Worm (Caenorhabditis elegans) whole organism, midembryonic: ENCODE data around the gene rsu-1.
A peak's percentile ranks its signal among the peaks of the same experiment; 100 is the strongest.

Experiments
- T22C8.4 ChIP-seq: fragments of 200-800 bp; sonication (Bioruptor generic); IDR thresholded peaks from 2 replicates; pipeline ENCODE4 v1.3.6; 2022; ENCODE audit warnings: missing genetic modification characterization, missing compliant biosample characterization
- cog-1 ChIP-seq: sonication (generic microtip); optimal IDR thresholded peaks from 2 replicates; lab custom pipeline; 2016; ENCODE audit warnings: missing genetic modification characterization, missing compliant biosample characterization
- flt-1 ChIP-seq: fragments of 200-800 bp; sonication (Bioruptor generic); IDR thresholded peaks from 2 replicates; pipeline ENCODE4 v1.3.6; 2022; ENCODE audit warnings: missing genetic modification characterization, missing compliant biosample characterization
- klf-2 ChIP-seq: fragments of 200-800 bp; sonication (Bioruptor generic); conservative IDR thresholded peaks from 2 replicates; pipeline ENCODE4 v1.3.6; 2022; ENCODE audit warnings: missing genetic modification reagents, missing genetic modification characterization, missing compliant biosample characterization
- med-1 ChIP-seq: sonication (generic microtip); optimal IDR thresholded peaks from 2 replicates; lab custom pipeline; 2017; ENCODE audit warnings: missing genetic modification characterization, mild to moderate bottlenecking, missing compliant biosample characterization, antibody characterized with exemption, missing genetic modification reagents; ENCODE audit not compliant: insufficient read depth
- ref-1 ChIP-seq: fragments of 200-800 bp; sonication (Bioruptor generic); conservative IDR thresholded peaks from 2 replicates; pipeline ENCODE4 v1.3.6; 2022; ENCODE audit warnings: missing genetic modification reagents, missing genetic modification characterization, missing compliant biosample characterization
- tab-1 ChIP-seq: fragments of 200-800 bp; sonication (Bioruptor generic); IDR thresholded peaks from 2 replicates; pipeline ENCODE4 v1.3.6; 2022; ENCODE audit warnings: missing genetic modification characterization, missing compliant biosample characterization
- ztf-23 ChIP-seq: fragments of 200-800 bp; sonication (Bioruptor generic); IDR thresholded peaks from 2 replicates; pipeline ENCODE4 v1.3.6; 2022; ENCODE audit warnings: missing genetic modification reagents, missing genetic modification characterization, missing compliant biosample characterization
- ztf-29 ChIP-seq: fragments of 200-800 bp; sonication (Bioruptor generic); IDR thresholded peaks from 2 replicates; pipeline ENCODE4 v1.3.6; 2022; ENCODE audit warnings: missing genetic modification reagents, missing genetic modification characterization, missing compliant biosample characterization

Gene rsu-1

DNA sequence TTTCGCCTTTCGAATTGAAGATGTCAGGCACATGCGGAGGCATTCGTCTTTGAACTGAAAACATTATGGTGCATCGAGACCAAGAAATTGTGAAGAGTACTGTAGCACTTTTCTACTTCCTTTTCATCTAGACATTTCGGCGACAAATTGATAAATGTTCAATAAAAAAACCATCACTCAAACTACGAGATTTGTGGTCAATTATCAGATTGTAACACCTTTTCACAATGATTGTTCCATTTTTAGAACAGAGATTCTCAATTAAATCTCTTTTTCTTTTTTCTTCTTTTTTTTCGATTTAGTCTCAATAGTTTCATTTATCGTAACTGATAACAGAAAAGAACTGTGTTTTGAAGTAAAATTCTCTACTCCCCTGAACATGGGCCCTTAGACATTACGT is 14.3 kb downstream of the rsu-1 start:
- TF ChIP-seq med-1 (no peak), ztf-29 (no peak), tab-1 (GFP tag; lab: Robert Waterston, UW) (no peak), cog-1 (tag; lab: Kevin White, UChicago) (no peak), ref-1 (no peak), T22C8.4 (GFP tag; lab: Robert Waterston, UW) (no peak), klf-2 (GFP tag; lab: Robert Waterston, UW) (no peak), ztf-23 (GFP tag; lab: Robert Waterston, UW) (no peak), flt-1 (no peak)

DNA sequence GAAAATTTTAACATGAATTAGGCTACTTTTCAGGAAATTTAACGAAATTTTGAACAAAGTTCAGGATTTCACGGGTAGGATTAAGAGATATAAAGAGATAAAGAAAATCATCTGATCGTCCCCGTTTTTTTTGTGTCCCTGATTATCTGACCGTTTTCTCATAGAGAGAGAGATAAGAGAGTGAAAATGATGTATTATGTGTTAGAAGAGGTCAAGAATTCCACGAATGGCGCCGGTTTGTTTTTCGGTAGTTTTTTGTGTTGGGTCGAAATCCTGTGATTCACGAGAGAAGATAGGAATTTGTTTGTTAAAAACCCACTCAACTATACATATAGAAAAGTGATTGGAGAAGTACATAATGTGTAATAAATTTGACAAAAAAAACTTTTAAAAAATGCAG is 15.3 kb downstream of the rsu-1 start:
- TF ChIP-seq ztf-23 (GFP tag; lab: Robert Waterston, UW) = no peak
- TF ChIP-seq ref-1 = no peak
- no peak for TF ChIP-seq ztf-29
- no peak for TF ChIP-seq flt-1
- TF ChIP-seq med-1 = no peak
- no peak for TF ChIP-seq tab-1 (GFP tag; lab: Robert Waterston, UW)
- TF ChIP-seq klf-2 (GFP tag; lab: Robert Waterston, UW) = no peak
- TF ChIP-seq cog-1 (tag; lab: Kevin White, UChicago) = no peak
- no peak for TF ChIP-seq T22C8.4 (GFP tag; lab: Robert Waterston, UW)

DNA sequence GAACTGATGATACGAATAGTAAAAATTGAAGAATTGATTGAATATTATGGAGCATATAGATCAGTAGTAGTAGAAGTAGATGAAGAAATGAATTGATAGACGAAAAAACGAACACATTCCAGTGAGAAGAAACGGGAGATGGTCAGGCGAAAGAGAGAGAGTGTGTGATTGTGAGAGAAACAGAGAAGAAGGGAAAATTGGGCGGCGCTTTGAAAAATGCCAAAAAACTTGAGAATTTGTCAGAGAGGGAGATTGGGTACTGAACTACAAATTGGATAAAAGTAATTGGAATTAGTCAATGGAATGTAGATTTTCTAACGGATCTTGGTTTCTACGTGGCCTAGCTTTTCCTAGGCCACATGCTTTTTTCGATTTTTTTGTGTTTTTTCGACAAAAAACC is 16.4 kb downstream of the rsu-1 start, which contains the start of gene C34C12.7:
Gene C34C12.7, minus strand, starts transcription at position 118 of the 400 bp plus-strand sequence.
- TF ChIP-seq T22C8.4 (GFP tag; lab: Robert Waterston, UW) (no peak), ref-1 (no peak), med-1 (no peak), tab-1 (GFP tag; lab: Robert Waterston, UW) (no peak)

DNA sequence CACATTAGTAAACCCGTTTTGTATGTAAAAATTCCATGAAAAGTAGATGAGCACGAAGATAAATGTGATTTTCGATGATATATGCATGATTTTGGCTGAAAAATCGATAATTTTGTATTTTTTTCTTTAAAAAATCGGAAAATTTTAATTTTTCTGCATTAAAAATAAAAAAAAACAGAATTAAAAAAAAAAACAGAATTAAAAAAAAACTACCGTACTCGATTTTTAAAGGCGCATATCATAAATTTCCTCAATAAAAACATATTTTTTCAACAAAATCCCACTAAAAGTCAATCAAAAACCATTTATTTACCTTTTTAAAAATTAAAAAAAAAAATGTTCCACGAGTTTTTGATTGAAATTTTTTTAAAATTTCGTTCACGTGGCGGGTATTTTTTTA is 21.3 kb downstream of the rsu-1 start, which contains the start of gene gly-14:
Gene gly-14, minus strand, starts transcription at position 101 of the 400 bp plus-strand sequence.
- no peak for TF ChIP-seq klf-2 (GFP tag; lab: Robert Waterston, UW)
- no peak for TF ChIP-seq tab-1 (GFP tag; lab: Robert Waterston, UW)
- TF ChIP-seq ref-1 = no peak
- no peak for TF ChIP-seq ztf-29
- TF ChIP-seq med-1 = no peak
- no peak for TF ChIP-seq ztf-23 (GFP tag; lab: Robert Waterston, UW)
- no peak for TF ChIP-seq T22C8.4 (GFP tag; lab: Robert Waterston, UW)
- no peak for TF ChIP-seq flt-1
- no peak for TF ChIP-seq cog-1 (tag; lab: Kevin White, UChicago)

DNA sequence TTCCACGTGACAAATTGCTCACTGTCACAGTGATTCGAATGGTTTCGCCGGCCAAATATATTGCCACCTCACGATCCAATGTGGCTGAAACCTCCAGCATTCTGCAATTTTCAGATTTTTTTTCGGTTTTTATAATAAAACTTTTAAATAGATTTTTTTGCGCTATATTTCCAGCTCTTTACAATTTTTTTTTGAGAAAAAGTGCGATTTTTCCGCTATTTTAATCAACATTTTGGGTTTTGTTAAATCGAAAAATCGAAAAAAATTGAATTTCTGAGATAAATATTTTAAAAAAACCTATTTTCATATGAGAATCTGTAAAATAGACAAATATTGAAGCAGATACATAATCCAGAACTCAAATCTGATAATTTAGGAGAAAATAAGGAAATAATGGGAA is 27.2 kb downstream of the rsu-1 start, which contains the start of gene M01F1.9:
Gene M01F1.9, minus strand, starts transcription at position 101 of the 400 bp plus-strand sequence.
- TF ChIP-seq T22C8.4 (GFP tag; lab: Robert Waterston, UW) = no peak
- no peak for TF ChIP-seq klf-2 (GFP tag; lab: Robert Waterston, UW)
- TF ChIP-seq flt-1 = no peak
- no peak for TF ChIP-seq ztf-23 (GFP tag; lab: Robert Waterston, UW)
- no peak for TF ChIP-seq med-1
- TF ChIP-seq cog-1 (tag; lab: Kevin White, UChicago) = no peak
- no peak for TF ChIP-seq ref-1
- no peak for TF ChIP-seq tab-1 (GFP tag; lab: Robert Waterston, UW)
- TF ChIP-seq ztf-29 = no peak

DNA sequence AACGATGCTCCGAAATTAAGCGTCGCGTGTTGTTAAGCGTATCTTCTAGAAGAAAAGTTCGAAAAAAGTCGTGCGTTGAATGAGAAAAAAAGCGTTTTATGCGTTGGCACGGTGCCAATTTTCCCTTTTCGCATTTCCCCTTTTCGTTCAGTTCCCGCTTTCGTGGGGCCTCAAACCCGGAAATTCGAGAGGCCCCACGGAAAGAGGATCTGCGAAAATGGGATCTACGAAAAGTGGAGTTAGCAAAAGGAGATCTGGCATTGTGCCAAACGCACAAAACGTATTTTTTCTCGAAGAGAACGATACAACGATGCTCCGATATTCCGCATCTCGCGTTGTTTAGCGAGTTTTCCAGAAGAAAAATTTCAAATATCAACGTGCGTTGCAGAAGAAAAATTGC is 28.0 kb downstream of the rsu-1 start:
- TF ChIP-seq cog-1 (tag; lab: Kevin White, UChicago) (peak; percentile 97), flt-1 (peak; percentile 97), med-1 (no peak), klf-2 (GFP tag; lab: Robert Waterston, UW) (peak; percentile 99), T22C8.4 (GFP tag; lab: Robert Waterston, UW) (peak; percentile 93), tab-1 (GFP tag; lab: Robert Waterston, UW) (peak; percentile 91), ztf-23 (GFP tag; lab: Robert Waterston, UW) (peak; percentile 97), ref-1 (peak; percentile 94), ztf-29 (peak; percentile 89)

DNA sequence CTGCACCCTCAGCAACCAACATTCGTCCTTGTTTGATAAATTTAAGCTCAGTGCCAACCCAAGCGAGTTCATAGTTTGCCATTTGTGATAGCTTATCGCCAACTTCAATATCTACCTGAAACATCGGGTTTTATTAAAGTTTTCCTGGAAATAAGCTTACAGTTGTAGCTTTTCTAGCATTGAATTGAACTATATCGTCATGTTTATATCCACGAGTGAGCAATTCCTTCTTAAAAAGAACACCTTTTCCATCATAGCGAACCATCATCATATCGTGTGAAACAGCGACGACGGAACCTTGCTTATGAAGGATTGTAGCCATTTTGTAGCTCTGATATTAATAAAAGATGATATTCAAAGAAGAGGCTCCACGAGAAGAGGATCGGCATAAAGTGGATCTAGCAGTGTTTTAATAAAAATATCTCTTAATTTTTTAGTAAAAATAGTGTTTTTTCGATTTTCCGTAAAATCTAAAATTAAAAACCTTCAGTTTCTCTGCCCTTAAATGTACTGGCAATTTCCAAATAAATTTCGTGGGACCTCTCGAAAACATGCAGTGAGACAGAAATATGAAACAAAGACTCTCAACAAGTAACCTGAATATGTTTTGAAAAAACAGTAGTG is 30.5 kb downstream of the rsu-1 start, which contains the start of gene M01F1.8:
Gene M01F1.8, minus strand, starts transcription at position 335 of the 624 bp plus-strand sequence.
- TF ChIP-seq tab-1 (GFP tag; lab: Robert Waterston, UW) = no peak
- TF ChIP-seq ztf-23 (GFP tag; lab: Robert Waterston, UW) = no peak
- TF ChIP-seq klf-2 (GFP tag; lab: Robert Waterston, UW) = no peak
- TF ChIP-seq med-1 = no peak
- TF ChIP-seq T22C8.4 (GFP tag; lab: Robert Waterston, UW) = no peak
- no peak for TF ChIP-seq ref-1
- no peak for TF ChIP-seq cog-1 (tag; lab: Kevin White, UChicago)
- TF ChIP-seq ztf-29 = no peak
- no peak for TF ChIP-seq flt-1

DNA sequence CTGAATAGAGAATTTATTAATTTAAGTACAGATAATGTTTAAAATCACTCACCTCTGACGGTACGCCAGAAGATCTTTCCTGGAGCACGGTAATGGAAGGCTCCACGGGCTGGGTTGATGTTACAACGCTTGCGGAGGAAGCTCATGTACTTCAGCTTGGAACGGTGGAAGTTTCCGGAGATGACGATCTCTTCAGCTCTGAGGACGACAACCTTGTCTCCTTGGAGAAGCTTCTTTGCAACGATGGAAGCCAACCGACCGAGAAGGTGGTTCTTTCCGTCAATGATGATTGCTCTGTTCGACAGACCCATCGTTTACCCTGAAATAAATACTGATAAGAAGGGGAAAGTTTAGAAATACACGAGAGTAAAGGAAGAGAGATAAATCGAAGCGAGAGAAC is 31.5 kb downstream of the rsu-1 start, which contains the start of gene rpl-16:
Gene rpl-16, minus strand, starts transcription at position 319 of the 400 bp plus-strand sequence.
- TF ChIP-seq ref-1 = no peak
- TF ChIP-seq tab-1 (GFP tag; lab: Robert Waterston, UW) = no peak
- TF ChIP-seq ztf-29 = no peak
- TF ChIP-seq ztf-23 (GFP tag; lab: Robert Waterston, UW) = no peak
- no peak for TF ChIP-seq med-1
- no peak for TF ChIP-seq cog-1 (tag; lab: Kevin White, UChicago)
- no peak for TF ChIP-seq T22C8.4 (GFP tag; lab: Robert Waterston, UW)
- no peak for TF ChIP-seq flt-1
- no peak for TF ChIP-seq klf-2 (GFP tag; lab: Robert Waterston, UW)

DNA sequence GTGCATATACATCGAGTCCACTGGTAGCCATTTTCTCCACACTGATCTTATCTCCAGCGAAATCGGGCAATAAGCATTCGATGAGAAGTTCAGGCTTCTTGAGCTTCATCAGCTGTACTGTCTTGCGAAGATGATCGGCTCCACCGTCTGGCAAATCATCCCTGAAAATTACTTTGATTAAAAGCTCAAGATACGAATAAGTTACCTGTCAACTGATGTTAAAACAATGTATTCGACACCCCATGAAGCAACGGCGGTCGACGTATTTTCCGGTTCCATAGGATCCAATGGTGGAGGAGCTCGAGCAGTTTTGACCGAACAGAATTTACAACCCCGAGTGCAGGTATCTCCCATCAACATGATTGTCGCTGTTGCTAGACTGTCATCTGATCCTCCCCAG is 32.4 kb downstream of the rsu-1 start:
- no peak for TF ChIP-seq tab-1 (GFP tag; lab: Robert Waterston, UW)
- TF ChIP-seq flt-1 = no peak
- TF ChIP-seq ref-1 = no peak
- TF ChIP-seq ztf-29 = no peak
- no peak for TF ChIP-seq med-1
- TF ChIP-seq T22C8.4 (GFP tag; lab: Robert Waterston, UW) = no peak
- TF ChIP-seq klf-2 (GFP tag; lab: Robert Waterston, UW) = no peak
- no peak for TF ChIP-seq ztf-23 (GFP tag; lab: Robert Waterston, UW)
- no peak for TF ChIP-seq cog-1 (tag; lab: Kevin White, UChicago)

DNA sequence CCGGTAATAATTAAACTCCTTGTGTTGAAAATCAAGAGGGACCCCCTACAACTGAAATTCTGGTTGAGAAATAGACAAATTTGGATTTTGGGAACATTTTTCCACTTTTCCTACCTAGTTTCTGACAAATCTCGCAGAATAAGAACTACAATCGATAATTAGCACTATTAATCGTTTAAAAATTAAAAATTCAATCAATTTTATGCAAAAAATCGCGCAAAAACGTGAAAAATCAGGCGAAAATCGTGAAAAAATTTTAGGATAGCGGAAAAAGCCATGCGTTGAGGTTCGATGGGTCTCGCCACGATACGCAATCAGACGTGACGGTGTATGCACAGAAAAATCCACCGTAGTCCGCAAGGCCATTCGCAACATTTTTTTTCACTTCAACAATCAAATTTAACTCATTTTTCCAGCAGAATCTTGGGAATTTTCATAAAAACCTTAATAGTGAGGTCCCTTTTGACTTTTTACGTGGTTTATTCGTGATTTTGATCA is 33.3 kb downstream of the rsu-1 start, which contains the start of gene lias-1:
Gene lias-1, minus strand, starts transcription at position 51 of the 498 bp plus-strand sequence.
- peak; percentile 12 for TF ChIP-seq cog-1 (tag; lab: Kevin White, UChicago)
- peak; percentile 72 for TF ChIP-seq ztf-23 (GFP tag; lab: Robert Waterston, UW)
- no peak for TF ChIP-seq tab-1 (GFP tag; lab: Robert Waterston, UW)
